Fruit fly (Drosophila melanogaster): ENCODE data around the gene CG2217.

The CG2217 gene

dm6 chr3R:30388215-30388871 is 34.4 kb downstream of the CG2217 start (continued):
- peak; percentile 81 for TF ChIP-seq ham (GFP tag; IDR thresholded peaks at IDR 0.05)
- peak in 2 of 3 experiments; percentile 36 to 80 for TF ChIP-seq Stat92E (GFP tag; optimal IDR thresholded peaks at IDR 0.05)
- peak; percentile 85 for TF ChIP-seq sob (GFP tag; IDR thresholded peaks at IDR 0.05)
- TF ChIP-seq ssp (GFP tag; IDR thresholded peaks at IDR 0.05): peak; percentile 79
- TF ChIP-seq phol (tag; optimal IDR thresholded peaks at IDR 0.05): peak; percentile 92
- peak; percentile 88 for TF ChIP-seq CG17186 (GFP tag; optimal IDR thresholded peaks at IDR 0.05)
- peak; percentile 51; the same call in 1 of the 2 replicates for TF ChIP-seq aop (GFP tag; IDR thresholded peaks at IDR 0.05)
- TF ChIP-seq p53 (GFP tag; optimal IDR thresholded peaks at IDR 0.05): peak; percentile 93
- peak; percentile 94 for TF ChIP-seq CG2712 (tag; optimal IDR thresholded peaks at IDR 0.05)
- TF ChIP-seq CG6854 (GFP tag; optimal IDR thresholded peaks at IDR 0.05): peak; percentile 96
- TF ChIP-seq nmo (GFP tag; optimal IDR thresholded peaks at IDR 0.05): peak; percentile 98
- peak; percentile 93 for TF ChIP-seq twi (tag; optimal IDR thresholded peaks at IDR 0.05)
- TF ChIP-seq CG2889 (GFP tag; IDR thresholded peaks at IDR 0.05): peak; percentile 66
- TF ChIP-seq Bgb (GFP tag; IDR thresholded peaks at IDR 0.05; ENCODE audit: partially characterized antibody): peak; percentile 34; the same call in 1 of the 2 replicates
- peak; percentile 73 for TF ChIP-seq GATAe (GFP tag; conservative IDR thresholded peaks at IDR 0.05)
- TF ChIP-seq fru (optimal IDR thresholded peaks at IDR 0.05): no peak
- TF ChIP-seq Gsc (GFP tag; IDR thresholded peaks at IDR 0.05): peak; percentile 82
- peak; percentile 91 for TF ChIP-seq da (GFP tag; optimal IDR thresholded peaks at IDR 0.05)
- TF ChIP-seq ind (GFP tag; optimal IDR thresholded peaks at IDR 0.05): peak; percentile 97
- TF ChIP-seq CG15073 (GFP tag; optimal IDR thresholded peaks at IDR 0.05): peak; percentile 79
- no peak for TF ChIP-seq CG2129 (GFP tag; IDR thresholded peaks at IDR 0.05; ENCODE audit: partially characterized antibody)
- TF ChIP-seq gce (GFP tag; IDR thresholded peaks at IDR 0.05): peak; percentile 79; the same call in 1 of the 3 replicates
- TF ChIP-seq CG4707 (GFP tag; optimal IDR thresholded peaks at IDR 0.05): peak; percentile 67
- peak; percentile 91 for TF ChIP-seq CG3847 (GFP tag; IDR thresholded peaks at IDR 0.05)
- TF ChIP-seq eve (GFP tag; optimal IDR thresholded peaks at IDR 0.05): peak; percentile 13 to 99
- peak; percentile 17 for TF ChIP-seq CG7271 (tag; optimal IDR thresholded peaks at IDR 0.05)
- peak; percentile 85 for TF ChIP-seq CG17359 (tag; optimal IDR thresholded peaks at IDR 0.05)
- TF ChIP-seq CG8281 (tag; optimal IDR thresholded peaks at IDR 0.05): peak; percentile 86
- peak; percentile 96 for TF ChIP-seq CG1792 (GFP tag; optimal IDR thresholded peaks at IDR 0.05)
- TF ChIP-seq Dbx (GFP tag; IDR thresholded peaks at IDR 0.05): peak; percentile 86
- peak; percentile 92 for TF ChIP-seq fd3F (GFP tag; optimal IDR thresholded peaks at IDR 0.05)
- TF ChIP-seq bab2 (GFP tag; optimal IDR thresholded peaks at IDR 0.05): peak; percentile 98
- TF ChIP-seq tio (GFP tag; optimal IDR thresholded peaks at IDR 0.05): peak; percentile 98
- no peak for TF ChIP-seq nerfin-2 (GFP tag; IDR thresholded peaks at IDR 0.05; ENCODE audit: partially characterized antibody)
- peak; percentile 98 for TF ChIP-seq Meics (GFP tag; optimal IDR thresholded peaks at IDR 0.05)
- TF ChIP-seq seq (GFP tag; IDR thresholded peaks at IDR 0.05): peak; percentile 88; the same call in 1 of the 2 replicates
- peak; percentile 96 for TF ChIP-seq CG18599 (GFP tag; optimal IDR thresholded peaks at IDR 0.05)
- peak; percentile 88 for TF ChIP-seq CG10366 (GFP tag; IDR thresholded peaks at IDR 0.05)
- TF ChIP-seq Jarid2 (GFP tag; optimal IDR thresholded peaks at IDR 0.05): peak; percentile 79
- TF ChIP-seq CG11560 (tag; IDR thresholded peaks at IDR 0.05): peak; percentile 78
- peak; percentile 98 for TF ChIP-seq CG18262 (tag; optimal IDR thresholded peaks at IDR 0.05)
- peak; percentile 91 for TF ChIP-seq CG18764 (GFP tag; optimal IDR thresholded peaks at IDR 0.05)
- TF ChIP-seq CG7839 (tag; optimal IDR thresholded peaks at IDR 0.05): peak; percentile 97
- TF ChIP-seq Gug (GFP tag; IDR thresholded peaks at IDR 0.05): peak; percentile 95
- TF ChIP-seq HmgD (GFP tag; optimal IDR thresholded peaks at IDR 0.05): peak; percentile 97
- peak; percentile 98 for TF ChIP-seq CG9609 (GFP tag; optimal IDR thresholded peaks at IDR 0.05)
- no peak for TF ChIP-seq CkIIα-i1 (GFP tag; IDR thresholded peaks at IDR 0.05)
- no peak for TF ChIP-seq CG14860 (GFP tag; IDR thresholded peaks at IDR 0.05; ENCODE audit: partially characterized antibody)
- peak; percentile 86 for TF ChIP-seq Oaz (GFP tag; IDR thresholded peaks at IDR 0.05)
- peak; percentile 98 for TF ChIP-seq CG11723 (GFP tag; optimal IDR thresholded peaks at IDR 0.05)
